Fruit fly (Drosophila melanogaster) whole organism, pupa: Measurements from ENCODE around the gene Spp.

ENCODE experiments used
- CG17806 ChIP-seq: fragments of 200-800 bp; sonication (Bioruptor generic); optimal IDR thresholded peaks from 2 replicates; lab custom pipeline; 2018; ENCODE audit warnings: missing biosample characterization, mild to moderate bottlenecking, missing genetic modification characterization, moderate library complexity
- CG4496 ChIP-seq: fragments of 200-800 bp; sonication (Bioruptor generic); IDR thresholded peaks from 3 replicates; pipeline ENCODE4 v1.3.6; 2022; ENCODE audit warnings: missing biosample characterization, missing genetic modification characterization
- D1 ChIP-seq: fragments of 200-800 bp; sonication (Bioruptor generic); optimal IDR thresholded peaks from 2 replicates; lab custom pipeline; 2018; ENCODE audit warnings: missing biosample characterization, mild to moderate bottlenecking, missing genetic modification characterization, moderate library complexity
- EcR ChIP-seq: fragments of 200-800 bp; sonication (Bioruptor generic); optimal IDR thresholded peaks from 3 replicates; lab custom pipeline; 2019; ENCODE audit warnings: missing biosample characterization, missing genetic modification characterization, mild to moderate bottlenecking, moderate library complexity, missing genetic modification reagents
- Ets98B ChIP-seq: fragments of 200-800 bp; sonication (Bioruptor generic); IDR thresholded peaks from 2 replicates; pipeline ENCODE4 v1.3.6; 2022; ENCODE audit warnings: missing biosample characterization, missing genetic modification characterization
- fd96Ca ChIP-seq: fragments of 200-800 bp; sonication (Bioruptor generic); IDR thresholded peaks from 3 replicates; pipeline ENCODE4 v1.3.6; 2022; ENCODE audit warnings: missing biosample characterization, missing genetic modification characterization

DNA sequence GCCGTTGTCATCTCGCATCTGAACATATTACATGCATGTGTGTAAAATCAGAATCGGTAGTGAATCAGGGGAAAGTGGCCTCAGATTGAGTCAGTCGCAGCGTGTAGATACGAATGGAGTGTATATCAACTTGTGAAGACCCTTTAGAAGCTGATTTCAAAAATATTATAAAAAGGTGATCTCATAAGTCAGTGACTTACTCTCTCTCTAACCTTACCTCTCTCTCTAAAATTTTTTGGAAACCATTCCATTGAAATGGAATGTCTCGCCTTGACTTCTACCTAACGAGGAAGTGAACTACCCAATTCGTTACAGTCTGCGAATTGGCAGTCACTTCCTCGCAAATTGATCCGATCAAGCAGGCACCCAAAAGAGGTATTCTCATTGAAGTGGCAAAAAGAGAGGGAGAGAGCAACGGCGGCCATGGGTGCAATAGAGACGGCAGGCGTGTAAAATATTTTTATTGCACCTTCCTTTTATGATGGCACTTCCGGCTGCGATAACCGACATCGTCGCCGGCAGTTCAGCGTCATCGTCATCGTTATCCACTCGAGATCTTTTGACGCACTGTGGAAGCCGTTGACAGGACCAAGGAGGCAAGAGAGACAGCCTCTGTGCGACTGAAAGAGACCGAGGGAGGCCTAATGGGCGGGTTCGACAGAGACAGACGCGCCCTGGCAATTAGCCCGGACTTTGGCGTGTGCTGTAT is 26.4 kb downstream of the Spp start:
- TF ChIP-seq CG4496 (GFP tag; lab: Robert Waterston, UW) (no peak), CG17806 (peak; percentile 13), fd96Ca (GFP tag; lab: Robert Waterston, UW) (no peak), Ets98B (GFP tag; lab: Robert Waterston, UW) (no peak), EcR (GFP tag; lab: Kevin White, UChicago) (no peak), D1 (tag; lab: Kevin White, UChicago) (no peak)
